Fruit fly (Drosophila melanogaster): ENCODE data around the gene CG11837.

CG11837 gene

dm6 chr3R:29062717-29063206 is 13.5 kb downstream of the CG11837 start, which contains the start of the genes Cul5 and Bicra (continued):
- TF ChIP-seq tna (GFP tag; IDR thresholded peaks at IDR 0.05; ENCODE audit: partially characterized antibody) (peak; percentile 92), hkb (optimal IDR thresholded peaks at IDR 0.05) (peak; percentile 59), hkb (GFP tag; IDR thresholded peaks at IDR 0.05) (no peak), CG2120 (GFP tag; optimal IDR thresholded peaks at IDR 0.05) (no peak), Antp (GFP tag; optimal IDR thresholded peaks at IDR 0.05) (peak; percentile 3), trem (tag; optimal IDR thresholded peaks at IDR 0.05) (peak; percentile 7), CG34376 (GFP tag; optimal IDR thresholded peaks at IDR 0.05) (peak; percentile 35), ato (GFP tag; IDR thresholded peaks at IDR 0.05; ENCODE audit: partially characterized antibody) (peak; percentile 96), stwl (tag; optimal IDR thresholded peaks at IDR 0.05) (peak; percentile 72), D (optimal IDR thresholded peaks at IDR 0.05) (no peak), D (GFP tag; optimal IDR thresholded peaks at IDR 0.05) (no peak), CG9797 (GFP tag; optimal IDR thresholded peaks at IDR 0.05) (peak; percentile 21), pzg (GFP tag; optimal IDR thresholded peaks at IDR 0.05) (peak; percentile 86), MBD-R2 (GFP tag; IDR thresholded peaks at IDR 0.05) (peak; percentile 61), CG11456 (GFP tag; IDR thresholded peaks at IDR 0.05) (peak; percentile 3; the same call in 1 of the 3 replicates), CG8359 (GFP tag; optimal IDR thresholded peaks at IDR 0.05; ENCODE audit: borderline replicate concordance) (no peak), gro (GFP tag; optimal IDR thresholded peaks at IDR 0.05) (peak; percentile 76), Sry-δ (GFP tag; optimal IDR thresholded peaks at IDR 0.05) (peak; percentile 80), ken (GFP tag; IDR thresholded peaks at IDR 0.05) (no peak), zfh2 (GFP tag; optimal IDR thresholded peaks at IDR 0.05) (peak; percentile 2), NC2β (GFP tag; optimal IDR thresholded peaks at IDR 0.05) (peak; percentile 14)

dm6 chr3R:29063207-29063920 is 14.1 kb downstream of the CG11837 start:
- TF ChIP-seq caup (GFP tag; optimal IDR thresholded peaks at IDR 0.05; ENCODE audit: severe bottlenecking) (peak; percentile 56), D (optimal IDR thresholded peaks at IDR 0.05) (no peak), D (GFP tag; optimal IDR thresholded peaks at IDR 0.05) (peak; percentile 55), fd102C (GFP tag; optimal IDR thresholded peaks at IDR 0.05) (no peak), her (GFP tag; optimal IDR thresholded peaks at IDR 0.05) (peak; percentile 59), Six4 (GFP tag; optimal IDR thresholded peaks at IDR 0.05) (peak; percentile 39), CG10147 (GFP tag; optimal IDR thresholded peaks at IDR 0.05) (peak; percentile 73), zen (tag; optimal IDR thresholded peaks at IDR 0.05) (peak; percentile 38), CG12659 (GFP tag; optimal IDR thresholded peaks at IDR 0.05) (peak; percentile 74), CG5180 (GFP tag; optimal IDR thresholded peaks at IDR 0.05) (no peak), Tbp (GFP tag; optimal IDR thresholded peaks at IDR 0.05) (no peak), CG6654 (GFP tag; optimal IDR thresholded peaks at IDR 0.05) (peak; percentile 23), CG8924 (tag; optimal IDR thresholded peaks at IDR 0.05) (peak; percentile 83), az2 (GFP tag; optimal IDR thresholded peaks at IDR 0.05) (peak; percentile 57), CG15601 (tag; optimal IDR thresholded peaks at IDR 0.05) (peak; percentile 61), CG17385 (GFP tag; optimal IDR thresholded peaks at IDR 0.05) (peak; percentile 74), H2.0 (GFP tag; IDR thresholded peaks at IDR 0.05) (no peak), mam (GFP tag; optimal IDR thresholded peaks at IDR 0.05) (peak; percentile 65), Sry-δ (GFP tag; optimal IDR thresholded peaks at IDR 0.05) (peak; percentile 94), fd96Cb (tag; optimal IDR thresholded peaks at IDR 0.05) (peak; percentile 75), CG34422 (GFP tag; IDR thresholded peaks at IDR 0.05) (no peak), NC2α (GFP tag; optimal IDR thresholded peaks at IDR 0.05) (no peak), pum (GFP tag; optimal IDR thresholded peaks at IDR 0.05) (no peak), Hr78 (GFP tag; optimal IDR thresholded peaks at IDR 0.05) (no peak), kah (GFP tag; optimal IDR thresholded peaks at IDR 0.05) (peak; percentile 25), otp (GFP tag; IDR thresholded peaks at IDR 0.05) (no peak), ro (GFP tag; IDR thresholded peaks at IDR 0.05) (no peak), jumu (GFP tag; optimal IDR thresholded peaks at IDR 0.05) (peak; percentile 2), Ets97D (GFP tag; optimal IDR thresholded peaks at IDR 0.05) (peak; percentile 86), CG12744 (GFP tag; optimal IDR thresholded peaks at IDR 0.05) (peak; percentile 2), CG12155 (GFP tag; optimal IDR thresholded peaks at IDR 0.05) (peak; percentile 59)

All from whole organism, embryonic.